Worm (Caenorhabditis elegans) whole organism, L1 larva: ENCODE data around the gene ztf-18.

ENCODE experiments used
- C04F5.9 ChIP-seq: sonication (generic microtip); optimal IDR thresholded peaks from 2 replicates; lab custom pipeline; 2016; ENCODE audit warnings: missing genetic modification characterization, missing compliant biosample characterization
- aha-1 ChIP-seq: fragments of 150-350 bp; optimal IDR thresholded peaks from 2 replicates; lab custom pipeline; 2014; ENCODE audit warnings: missing biosample characterization, missing genetic modification characterization
- lsy-2 ChIP-seq, 2 experiments: fragments of 150-350 bp; optimal IDR thresholded peaks; 2 replicates each; lab custom pipeline; 2014; ENCODE audit warnings: missing biosample characterization in 2 of 2, missing genetic modification characterization in 2 of 2
- nhr-11 ChIP-seq: fragments of 150-350 bp; optimal IDR thresholded peaks from 2 replicates; lab custom pipeline; 2014; ENCODE audit warnings: missing biosample characterization, missing genetic modification characterization

ce11 chrIII:879634-880033 is 15.9 kb downstream of the ztf-18 start, which contains the start of the genes T24C4.5 and ucr-2.3:
- no peak for TF ChIP-seq aha-1 (tag; lab: Kevin White, UChicago)
- TF ChIP-seq C04F5.9 = no peak
- TF ChIP-seq nhr-11 (tag; lab: Kevin White, UChicago) = no peak
- no peak for TF ChIP-seq lsy-2 (tag; optimal IDR thresholded peaks at IDR 0.05; lab: Kevin White, UChicago)
